Worm (Caenorhabditis elegans) whole organism, young adult: Measurements from ENCODE around the gene C38H2.3.

Experiments used
- F22D6.2 ChIP-seq: sonication (generic microtip); optimal IDR thresholded peaks from 2 replicates; lab custom pipeline; 2016; ENCODE audit warnings: mild to moderate bottlenecking, missing genetic modification characterization, missing compliant biosample characterization
- T07F8.4 ChIP-seq: sonication (generic microtip); optimal IDR thresholded peaks from 2 replicates; lab custom pipeline; 2016; ENCODE audit warnings: mild to moderate bottlenecking, missing genetic modification characterization, moderate library complexity, missing compliant biosample characterization

DNA sequence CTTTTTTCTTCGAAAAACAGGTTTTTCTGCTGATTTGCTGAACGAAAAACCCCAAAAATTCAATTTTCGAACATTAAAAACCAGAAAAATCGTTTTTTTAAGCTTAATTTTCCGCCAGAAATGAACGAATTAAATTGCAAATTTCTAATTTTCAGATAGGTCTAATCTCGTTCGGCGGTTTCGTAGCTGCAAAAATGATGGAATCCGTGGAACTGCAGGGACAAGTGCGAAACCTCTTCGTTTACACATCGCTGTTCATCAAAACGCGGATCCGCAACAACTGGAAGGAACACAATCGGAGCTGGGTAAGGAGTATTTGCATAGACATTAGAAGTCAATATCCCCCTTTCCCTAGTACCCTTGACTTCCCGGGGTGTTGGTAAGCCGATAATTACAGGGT, 50.3 kb downstream of the C38H2.3 start:
- TF ChIP-seq T07F8.4 (tag; lab: Kevin White, UChicago) (no peak), F22D6.2 (tag; lab: Kevin White, UChicago) (no peak)
